Worm (Caenorhabditis elegans): Measurements from ENCODE around the gene Y40C7B.4.

Y40C7B.4 gene

DNA sequence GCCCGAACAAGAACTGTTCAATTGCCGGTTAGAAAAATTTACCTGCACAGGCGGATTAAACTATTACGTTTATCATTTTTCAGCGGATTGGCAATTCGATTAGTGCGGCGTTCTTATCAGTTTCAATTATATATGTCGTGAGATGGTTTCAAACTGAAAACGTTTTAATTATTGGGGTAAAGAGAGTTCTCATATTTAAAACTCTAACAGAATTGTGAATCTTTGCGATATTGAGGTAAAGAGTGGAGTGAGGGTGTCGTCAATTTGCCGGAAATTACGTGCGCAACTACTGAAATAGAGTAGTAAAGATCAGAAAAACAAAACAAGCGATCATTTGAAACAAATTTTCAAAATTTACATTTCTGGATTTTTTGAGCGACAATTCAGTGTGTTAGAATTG is 26.5 kb downstream of the Y40C7B.4 start, which contains the start of gene T25G12.6:
Gene T25G12.6, minus strand, starts transcription at position 101 of the 400 bp plus-strand sequence.
- TF ChIP-seq zip-2 (tag; optimal IDR thresholded peaks at IDR 0.05): no peak
- TF ChIP-seq T20F7.1 (GFP tag; optimal IDR thresholded peaks at IDR 0.05): no peak
- TF ChIP-seq mxl-2 (GFP tag; conservative IDR thresholded peaks at IDR 0.05): no peak
- no peak for TF ChIP-seq mxl-3 (GFP tag; optimal IDR thresholded peaks at IDR 0.05)
- TF ChIP-seq aha-1 (tag): peak; percentile 0
- TF ChIP-seq Y48G9A.11 (GFP tag; IDR thresholded peaks at IDR 0.05): no peak
- no peak for TF ChIP-seq egl-43 (GFP tag; IDR thresholded peaks at IDR 0.05)

DNA sequence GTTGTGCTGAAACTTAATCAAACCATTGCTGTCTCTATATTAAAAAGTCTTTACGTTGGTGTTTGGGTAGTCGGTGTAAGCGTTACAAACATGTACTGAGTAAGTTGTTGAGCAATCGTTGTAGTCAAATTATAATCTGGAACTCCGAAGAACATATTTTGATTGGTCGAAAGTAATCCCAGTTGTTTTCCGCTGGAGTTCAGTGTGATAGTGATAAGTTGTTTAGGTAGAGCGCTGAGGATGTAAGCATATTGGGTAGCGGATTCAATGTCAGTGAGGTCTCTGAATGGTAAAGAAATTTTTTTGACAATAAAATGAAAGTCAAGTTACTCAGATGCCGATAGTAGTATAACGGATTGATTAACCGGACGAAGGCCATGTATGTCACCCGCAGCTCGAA is 29.2 kb downstream of the Y40C7B.4 start:
- TF ChIP-seq unc-62 (GFP tag; optimal IDR thresholded peaks at IDR 0.05 in 1 of 2): peak in 1 of 2 experiments; percentile 97
- no peak for TF ChIP-seq unc-62 (tag; optimal IDR thresholded peaks at IDR 0.05)
- no peak for TF ChIP-seq skn-1 (tag; optimal IDR thresholded peaks at IDR 0.05)
- TF ChIP-seq mdl-1 (tag; optimal IDR thresholded peaks at IDR 0.05): no peak
- TF ChIP-seq daf-19 (GFP tag; conservative IDR thresholded peaks at IDR 0.05): no peak
- TF ChIP-seq aha-1 (tag): peak; percentile 6
- no peak for TF ChIP-seq mes-2 (tag; optimal IDR thresholded peaks at IDR 0.05; ENCODE audit: poor library complexity, severe bottlenecking)
- TF ChIP-seq ceh-82 (tag; optimal IDR thresholded peaks at IDR 0.05): no peak
- TF ChIP-seq dmd-6 (GFP tag; IDR thresholded peaks at IDR 0.05): no peak

DNA sequence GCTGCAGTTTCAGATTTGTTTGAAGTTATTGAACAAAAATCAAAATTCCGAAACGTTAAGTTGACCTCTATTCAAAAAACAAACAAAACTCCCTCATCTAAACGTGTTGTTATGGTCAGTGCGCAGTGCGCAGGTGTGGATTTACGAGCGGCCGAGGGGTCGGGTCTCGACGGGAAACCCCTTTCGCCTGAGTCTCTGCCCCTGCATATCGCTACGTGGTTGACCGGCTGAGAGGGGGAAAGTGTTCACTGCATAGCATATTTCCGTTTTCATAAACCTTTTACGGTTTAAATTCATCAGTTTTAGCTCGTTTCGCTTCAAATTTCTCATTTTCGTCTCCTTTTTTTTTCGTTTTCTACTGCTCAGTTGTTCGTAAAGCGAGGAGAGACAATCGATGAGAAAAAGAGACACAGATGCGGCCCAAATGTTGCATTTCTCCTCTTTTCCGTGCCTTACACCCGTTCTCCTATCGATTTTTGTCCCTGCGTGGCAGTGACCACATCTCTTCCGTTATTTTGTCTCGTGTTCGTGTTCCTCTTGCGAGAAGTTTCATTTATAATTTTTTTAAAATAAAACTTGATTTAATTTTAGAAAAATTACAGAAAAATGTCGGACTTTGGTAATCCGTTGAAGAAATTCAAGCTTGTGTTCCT is 34.6 kb downstream of the Y40C7B.4 start, which contains the start of gene rab-6.2:
Gene rab-6.2, plus strand, starts transcription at position 603 of the 653 bp plus-strand sequence.
- TF ChIP-seq hlh-11 (tag; optimal IDR thresholded peaks at IDR 0.05): peak; percentile 24
- peak; percentile 48 for TF ChIP-seq mes-2 (tag; optimal IDR thresholded peaks at IDR 0.05; ENCODE audit: poor library complexity, severe bottlenecking)
- peak; percentile 19 for TF ChIP-seq R02D3.7 (tag; optimal IDR thresholded peaks at IDR 0.05)
- TF ChIP-seq dmd-8 (GFP tag; IDR thresholded peaks at IDR 0.05): no peak
- TF ChIP-seq lin-39 (tag; optimal IDR thresholded peaks at IDR 0.05): no peak
- TF ChIP-seq mdt-29 (GFP tag; IDR thresholded peaks at IDR 0.05): no peak
- no peak for TF ChIP-seq nhr-102 (tag; optimal IDR thresholded peaks at IDR 0.05)
- peak; percentile 17 for TF ChIP-seq mxl-3 (GFP tag; optimal IDR thresholded peaks at IDR 0.05)
- peak; percentile 26; the same call in 1 of the 2 replicates for TF ChIP-seq set-16 (GFP tag; IDR thresholded peaks at IDR 0.05)
- peak; percentile 28; the same call in 1 of the 2 replicates for TF ChIP-seq hmg-1.1 (GFP tag; IDR thresholded peaks at IDR 0.05)

DNA sequence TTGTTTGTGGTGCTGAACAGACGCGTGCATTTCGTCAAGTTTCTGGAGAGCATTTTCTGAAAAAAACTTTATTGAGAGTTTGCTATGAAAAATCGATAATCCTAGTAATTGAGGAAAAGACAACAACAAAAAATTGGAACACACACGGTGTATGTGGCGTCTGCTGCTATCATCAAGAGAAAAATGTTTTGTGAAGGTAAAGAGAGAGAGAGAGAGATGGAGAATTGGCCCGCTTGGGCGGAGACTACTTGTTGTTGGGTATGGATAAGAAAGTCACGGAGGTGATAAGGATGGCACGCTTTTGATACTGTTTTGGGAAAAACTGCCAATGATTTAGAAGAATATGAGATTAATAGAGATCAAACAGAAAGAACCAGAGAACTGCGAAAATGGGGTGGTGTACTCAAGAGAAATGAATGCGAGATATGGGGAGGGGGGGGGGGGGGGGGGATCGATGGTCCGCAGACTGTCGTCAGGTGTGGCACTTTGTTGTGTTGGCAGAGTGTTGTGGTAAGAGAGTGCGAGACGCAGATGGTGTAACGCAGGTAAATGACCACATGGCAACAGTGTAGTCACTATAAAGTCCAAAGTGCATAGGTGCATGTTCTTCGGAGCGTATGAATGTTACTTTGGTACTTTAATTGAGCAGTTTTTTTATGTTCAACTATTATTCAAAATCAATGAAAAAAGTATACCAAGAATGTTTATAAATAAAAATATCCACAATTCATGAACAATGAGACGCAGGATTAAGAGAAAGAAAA is 39.4 kb downstream of the Y40C7B.4 start, which contains the start of gene acdh-7:
Gene acdh-7, minus strand, starts transcription at position 56 of the 764 bp plus-strand sequence.
- TF ChIP-seq lin-13 (GFP tag; optimal IDR thresholded peaks at IDR 0.05) (no peak), spr-1 (tag; optimal IDR thresholded peaks at IDR 0.05) (no peak), mdl-1 (tag; optimal IDR thresholded peaks at IDR 0.05) (peak in 1 of 2 experiments; percentile 62), lin-39 (tag; optimal IDR thresholded peaks at IDR 0.05) (no peak), pqm-1 (tag; optimal IDR thresholded peaks at IDR 0.05) (peak; percentile 29), mes-2 (tag; optimal IDR thresholded peaks at IDR 0.05; ENCODE audit: poor library complexity, severe bottlenecking) (peak; percentile 37), Y75B8A.6 (GFP tag; IDR thresholded peaks at IDR 0.05) (no peak), ceh-28 (tag; optimal IDR thresholded peaks at IDR 0.05) (peak; percentile 44), hlh-11 (tag; optimal IDR thresholded peaks at IDR 0.05) (peak; percentile 69), dve-1 (tag; optimal IDR thresholded peaks at IDR 0.05; ENCODE audit: insufficient read depth) (peak; percentile 66), lir-3 (tag; optimal IDR thresholded peaks at IDR 0.05) (no peak), nhr-28 (tag; optimal IDR thresholded peaks at IDR 0.05) (peak; percentile 73), daf-16 (GFP tag; optimal IDR thresholded peaks at IDR 0.05) (peak in 1 of 2 experiments; percentile 21), daf-16 (tag; optimal IDR thresholded peaks at IDR 0.05) (peak; percentile 87), mxl-3 (GFP tag; optimal IDR thresholded peaks at IDR 0.05) (peak; percentile 57), dmd-9 (GFP tag; IDR thresholded peaks at IDR 0.05) (no peak)

All from whole organism, L4 larva.